Worm (Caenorhabditis elegans) whole organism, L4 larva: ENCODE measurements around the gene nspc-18.

Source experiments
- F26F4.8 ChIP-seq: fragments of 200-800 bp; sonication (Bioruptor generic); conservative IDR thresholded peaks from 2 replicates; pipeline ENCODE4 v1.3.6; 2022; ENCODE audit warnings: missing genetic modification characterization, missing compliant biosample characterization
- F37D6.2 ChIP-seq: sonication (generic microtip); optimal IDR thresholded peaks from 2 replicates; lab custom pipeline; 2016; ENCODE audit warnings: mild to moderate bottlenecking, missing genetic modification characterization, missing compliant biosample characterization
- F44E2.7 ChIP-seq: fragments of 200-800 bp; sonication (Bioruptor generic); IDR thresholded peaks from 2 replicates; pipeline ENCODE4 v2.1.2; 2022; ENCODE audit warnings: missing genetic modification characterization, missing compliant biosample characterization
- R02D3.7 ChIP-seq: fragments of 150-350 bp; sonication (generic microtip); optimal IDR thresholded peaks from 3 replicates; lab custom pipeline; 2014; ENCODE audit warnings: missing biosample characterization, missing genetic modification characterization
- Y105C5A.15 ChIP-seq: fragments of 200-800 bp; sonication (Bioruptor generic); IDR thresholded peaks from 2 replicates; pipeline ENCODE4 v1.3.6; 2022; ENCODE audit warnings: missing genetic modification characterization, missing compliant biosample characterization
- Y75B8A.6 ChIP-seq: fragments of 200-800 bp; sonication (Bioruptor generic); IDR thresholded peaks from 2 replicates; pipeline ENCODE4 v1.3.6; 2022; ENCODE audit warnings: missing genetic modification reagents, missing genetic modification characterization, missing compliant biosample characterization
- ZK337.2 ChIP-seq: fragments of 200-800 bp; sonication (Bioruptor generic); IDR thresholded peaks from 2 replicates; pipeline ENCODE4 v1.3.6; 2022; ENCODE audit warnings: missing genetic modification reagents, missing genetic modification characterization, missing compliant biosample characterization
- ZK546.5 ChIP-seq, 2 experiments: sonication (generic microtip); optimal IDR thresholded peaks; 2 replicates each; lab custom pipeline; 2017; ENCODE audit warnings: missing biosample characterization in 2 of 2, missing genetic modification characterization in 2 of 2
- aly-2 ChIP-seq: sonication (generic microtip); optimal IDR thresholded peaks from 2 replicates; lab custom pipeline; 2018; ENCODE audit warnings: missing biosample characterization, missing genetic modification characterization
- attf-4 ChIP-seq: sonication (generic microtip); optimal IDR thresholded peaks from 3 replicates; lab custom pipeline; 2017; ENCODE audit warnings: missing biosample characterization, missing genetic modification characterization
- ceh-44 ChIP-seq: fragments of 200-800 bp; sonication (Bioruptor generic); IDR thresholded peaks from 2 replicates; pipeline ENCODE4 v1.3.6; 2022; ENCODE audit warnings: missing genetic modification reagents, missing genetic modification characterization, missing compliant biosample characterization
- ceh-62 ChIP-seq: sonication (generic microtip); optimal IDR thresholded peaks from 2 replicates; lab custom pipeline; 2017; ENCODE audit warnings: missing biosample characterization, missing genetic modification characterization
- cey-2 ChIP-seq: sonication (generic microtip); optimal IDR thresholded peaks from 3 replicates; lab custom pipeline; 2017; ENCODE audit warnings: missing genetic modification characterization, mild to moderate bottlenecking, missing compliant biosample characterization, antibody characterized with exemption, borderline replicate concordance; ENCODE audit not compliant: insufficient read depth
- ctbp-1 ChIP-seq: fragments of 200-800 bp; sonication (Bioruptor generic); IDR thresholded peaks from 2 replicates; pipeline ENCODE4 v1.3.6; 2022; ENCODE audit warnings: missing genetic modification reagents, missing genetic modification characterization, missing compliant biosample characterization
- daf-12 ChIP-seq: fragments of 150-350 bp; optimal IDR thresholded peaks from 2 replicates; lab custom pipeline; 2014; ENCODE audit warnings: missing biosample characterization, missing genetic modification reagents, missing genetic modification characterization
- daf-19 ChIP-seq: fragments of 200-800 bp; sonication (Bioruptor generic); conservative IDR thresholded peaks from 2 replicates; pipeline ENCODE4 v1.3.6; 2022; ENCODE audit warnings: missing genetic modification characterization, missing compliant biosample characterization
- daf-8 ChIP-seq: fragments of 200-800 bp; sonication (Bioruptor generic); IDR thresholded peaks from 2 replicates; pipeline ENCODE4 v1.3.6; 2022; ENCODE audit warnings: missing genetic modification characterization, missing compliant biosample characterization
- dpl-1 ChIP-seq: fragments of 150-350 bp; optimal IDR thresholded peaks from 2 replicates; lab custom pipeline; 2014; ENCODE audit warnings: missing biosample characterization, missing genetic modification reagents, missing genetic modification characterization
- duxl-1 ChIP-seq: sonication (generic microtip); optimal IDR thresholded peaks from 2 replicates; lab custom pipeline; 2016; ENCODE audit warnings: mild to moderate bottlenecking, missing genetic modification characterization, moderate library complexity, missing compliant biosample characterization; ENCODE audit not compliant: poor library complexity
- dve-1 ChIP-seq: sonication (generic microtip); optimal IDR thresholded peaks from 2 replicates; lab custom pipeline; 2017; ENCODE audit warnings: antibody characterized with exemption, mild to moderate bottlenecking, missing genetic modification characterization, missing compliant biosample characterization; ENCODE audit not compliant: insufficient read depth
- egl-43 ChIP-seq: fragments of 200-800 bp; sonication (Bioruptor generic); IDR thresholded peaks from 2 replicates; pipeline ENCODE4 v1.3.6; 2022; ENCODE audit warnings: missing genetic modification reagents, missing genetic modification characterization, missing compliant biosample characterization
- jun-1 ChIP-seq: fragments of 150-350 bp; optimal IDR thresholded peaks from 2 replicates; lab custom pipeline; 2014; ENCODE audit warnings: missing biosample characterization, missing genetic modification reagents, missing genetic modification characterization
- lin-13 ChIP-seq: fragments of 150-350 bp; optimal IDR thresholded peaks from 2 replicates; lab custom pipeline; 2014; ENCODE audit warnings: missing biosample characterization, missing genetic modification reagents, missing genetic modification characterization
- lin-15B ChIP-seq: fragments of 150-350 bp; sonication (generic microtip); optimal IDR thresholded peaks from 3 replicates; lab custom pipeline; 2014; ENCODE audit warnings: missing biosample characterization, missing genetic modification characterization
- lin-39 ChIP-seq: fragments of 150-350 bp; optimal IDR thresholded peaks from 2 replicates; lab custom pipeline; 2014; ENCODE audit warnings: missing biosample characterization, missing genetic modification reagents, missing genetic modification characterization
- madf-5 ChIP-seq, 2 experiments: fragments of 200-800 bp; sonication (Bioruptor generic); IDR thresholded peaks; 2 replicates each; pipeline ENCODE4 v1.3.6; 2022; ENCODE audit warnings: missing compliant biosample characterization in 2 of 2, missing genetic modification characterization in 2 of 2
- mep-1 ChIP-seq: fragments of 150-350 bp; sonication (generic microtip); optimal IDR thresholded peaks from 3 replicates; lab custom pipeline; 2014; ENCODE audit warnings: missing biosample characterization, missing genetic modification characterization
- mxl-2 ChIP-seq: fragments of 200-800 bp; sonication (Bioruptor generic); conservative IDR thresholded peaks from 2 replicates; pipeline ENCODE4 v1.3.6; 2022; ENCODE audit warnings: missing genetic modification reagents, missing genetic modification characterization, missing compliant biosample characterization
- nhr-11 ChIP-seq: fragments of 150-350 bp; optimal IDR thresholded peaks from 2 replicates; lab custom pipeline; 2014; ENCODE audit warnings: missing biosample characterization, missing genetic modification characterization
- nhr-111 ChIP-seq: fragments of 200-800 bp; sonication (Bioruptor generic); optimal IDR thresholded peaks from 2 replicates; lab custom pipeline; 2018; ENCODE audit warnings: mild to moderate bottlenecking, missing genetic modification characterization, missing compliant biosample characterization
- nhr-28 ChIP-seq: fragments of 150-350 bp; optimal IDR thresholded peaks from 2 replicates; lab custom pipeline; 2014; ENCODE audit warnings: missing biosample characterization, missing genetic modification characterization
- nhr-41 ChIP-seq: fragments of 200-800 bp; sonication (Bioruptor generic); IDR thresholded peaks from 2 replicates; pipeline ENCODE4 v1.3.6; 2022; ENCODE audit warnings: missing genetic modification reagents, missing genetic modification characterization, missing compliant biosample characterization
- nhr-6 ChIP-seq: fragments of 150-350 bp; optimal IDR thresholded peaks from 2 replicates; lab custom pipeline; 2014; ENCODE audit warnings: missing biosample characterization, missing genetic modification characterization
- nhr-76 ChIP-seq: fragments of 150-350 bp; optimal IDR thresholded peaks from 2 replicates; lab custom pipeline; 2014; ENCODE audit warnings: missing biosample characterization, missing genetic modification characterization
- nhr-77 ChIP-seq: fragments of 150-350 bp; optimal IDR thresholded peaks from 2 replicates; lab custom pipeline; 2014; ENCODE audit warnings: missing biosample characterization, missing genetic modification characterization
- pha-4 ChIP-seq, 2 experiments: fragments of 150-350 bp in 1 of 2; fragments of 200-800 bp in 1 of 2; sonication (Bioruptor generic) in 1 of 2; IDR thresholded peaks in 1 of 2; optimal IDR thresholded peaks in 1 of 2; 2 replicates each; pipeline versions ENCODE4 v1.3.6 to Lab custom; 2014 to 2022; ENCODE audit warnings: missing genetic modification characterization in 2 of 2, missing genetic modification reagents in 2 of 2, missing biosample characterization in 1 of 2, missing compliant biosample characterization in 1 of 2
- pqm-1 ChIP-seq: sonication (generic microtip); optimal IDR thresholded peaks from 2 replicates; lab custom pipeline; 2017; ENCODE audit warnings: missing biosample characterization, missing genetic modification characterization
- sdz-12 ChIP-seq: fragments of 200-800 bp; sonication (Bioruptor generic); optimal IDR thresholded peaks from 2 replicates; lab custom pipeline; 2018; ENCODE audit warnings: mild to moderate bottlenecking, missing genetic modification characterization, missing compliant biosample characterization
- skn-1 ChIP-seq: fragments of 150-350 bp; optimal IDR thresholded peaks from 2 replicates; lab custom pipeline; 2014; ENCODE audit warnings: missing biosample characterization, missing genetic modification characterization
- snpc-1.2 ChIP-seq: fragments of 200-800 bp; sonication (Bioruptor generic); IDR thresholded peaks from 2 replicates; pipeline ENCODE4 v1.3.6; 2022; ENCODE audit warnings: missing genetic modification reagents, missing genetic modification characterization, missing compliant biosample characterization
- snpc-4 ChIP-seq: fragments of 150-350 bp; optimal IDR thresholded peaks from 2 replicates; lab custom pipeline; 2014; ENCODE audit warnings: missing biosample characterization, missing genetic modification characterization
- spr-1 ChIP-seq: sonication (generic microtip); optimal IDR thresholded peaks from 2 replicates; lab custom pipeline; 2016; ENCODE audit warnings: mild to moderate bottlenecking, missing genetic modification characterization, missing compliant biosample characterization
- unc-130 ChIP-seq: sonication (generic microtip); optimal IDR thresholded peaks from 2 replicates; lab custom pipeline; 2016; ENCODE audit warnings: missing genetic modification reagents, missing genetic modification characterization, missing compliant biosample characterization
- unc-39 ChIP-seq: sonication (generic microtip); optimal IDR thresholded peaks from 2 replicates; lab custom pipeline; 2017; ENCODE audit warnings: missing biosample characterization, missing genetic modification characterization
- unc-62 ChIP-seq, 3 experiments: fragments of 150-350 bp in 1 of 3; sonication (generic microtip); optimal IDR thresholded peaks in 2 of 3; peaks in 1 of 3; 1 replicate in 1 of 3; 2 replicates in 2 of 3; lab custom pipeline; 2014 to 2017; ENCODE audit warnings: missing biosample characterization in 3 of 3, missing genetic modification characterization in 3 of 3, missing genetic modification reagents in 3 of 3, missing genotype in 1 of 3
- zfp-2 ChIP-seq: sonication (generic microtip); optimal IDR thresholded peaks from 2 replicates; lab custom pipeline; 2016; ENCODE audit warnings: mild to moderate bottlenecking, missing genetic modification characterization, missing compliant biosample characterization
- zip-2 ChIP-seq: fragments of 150-350 bp; optimal IDR thresholded peaks from 2 replicates; lab custom pipeline; 2014; ENCODE audit warnings: missing biosample characterization, missing genetic modification characterization
- ztf-11 ChIP-seq: fragments of 150-350 bp; optimal IDR thresholded peaks from 2 replicates; lab custom pipeline; 2014; ENCODE audit warnings: missing biosample characterization, missing genetic modification characterization

Gene nspc-18

ce11 chrX:14525325-14526305 is 1.8 kb downstream of the nspc-18 start (continued):
- TF ChIP-seq nhr-11 (tag; lab: Kevin White, UChicago): peak; percentile 99
- TF ChIP-seq snpc-4 (tag; lab: Kevin White, UChicago): peak; percentile 62
- peak; percentile 98 for TF ChIP-seq pha-4 (GFP tag; IDR thresholded peaks at IDR 0.05; lab: Robert Waterston, UW)
- TF ChIP-seq pha-4 (tag; optimal IDR thresholded peaks at IDR 0.05; lab: Kevin White, UChicago): peak; percentile 95
- peak; percentile 88 for TF ChIP-seq nhr-28 (tag; lab: Kevin White, UChicago)
- TF ChIP-seq spr-1 (tag; lab: Kevin White, UChicago): peak; percentile 98
- peak; percentile 99 for TF ChIP-seq egl-43
- peak; percentile 92; the same call in 1 of the 2 replicates for TF ChIP-seq Y75B8A.6 (GFP tag; lab: Robert Waterston, UW)
- peak; percentile 92 for TF ChIP-seq ZK337.2 (GFP tag; lab: Robert Waterston, UW)
- peak; percentile 37 for TF ChIP-seq aly-2 (tag; lab: Kevin White, UChicago)
- TF ChIP-seq lin-15B (tag; lab: Kevin White, UChicago): peak; percentile 71
- peak; percentile 100 for TF ChIP-seq dve-1
- TF ChIP-seq unc-39 (tag; lab: Kevin White, UChicago): peak; percentile 8
- TF ChIP-seq lin-13 (GFP tag; lab: Kevin White, UChicago): peak; percentile 94
- TF ChIP-seq F44E2.7 (GFP tag; lab: Robert Waterston, UW): no peak
- TF ChIP-seq nhr-41 (GFP tag; lab: Robert Waterston, UW): peak; percentile 73; the same call in 1 of the 2 replicates
- TF ChIP-seq unc-62 (GFP tag; optimal IDR thresholded peaks at IDR 0.05 in 1 of 2; lab: Kevin White, UChicago): peak; percentile 92 to 100
- TF ChIP-seq unc-62 (tag; optimal IDR thresholded peaks at IDR 0.05; lab: Kevin White, UChicago): peak; percentile 92
- TF ChIP-seq zip-2 (tag; lab: Kevin White, UChicago): peak; percentile 98
- peak; percentile 39 to 81 for TF ChIP-seq ZK546.5 (tag; optimal IDR thresholded peaks at IDR 0.05; lab: Kevin White, UChicago)
- no peak for TF ChIP-seq F26F4.8
- TF ChIP-seq ctbp-1: peak; percentile 99
- TF ChIP-seq nhr-77 (tag; lab: Kevin White, UChicago): peak; percentile 100
- peak; percentile 35 for TF ChIP-seq nhr-111 (GFP tag; lab: Kevin White, UChicago)
- TF ChIP-seq mxl-2 (GFP tag; lab: Robert Waterston, UW): peak; percentile 62
- peak; percentile 33 for TF ChIP-seq cey-2 (tag; lab: Kevin White, UChicago)
- TF ChIP-seq zfp-2 (tag; lab: Kevin White, UChicago): peak; percentile 88
- TF ChIP-seq ceh-62 (tag; lab: Kevin White, UChicago): no peak
- TF ChIP-seq pqm-1: peak; percentile 67
- TF ChIP-seq ztf-11 (tag; lab: Kevin White, UChicago): peak; percentile 91
- peak; percentile 96 for TF ChIP-seq lin-39 (tag; lab: Kevin White, UChicago)
- TF ChIP-seq mep-1 (tag; lab: Kevin White, UChicago): peak; percentile 100
- TF ChIP-seq ceh-44 (GFP tag; lab: Robert Waterston, UW): 0 out of 2 replicates have a peak, but pooled peaks have one; percentile 45
- peak; percentile 81 for TF ChIP-seq attf-4 (tag; lab: Kevin White, UChicago)
- TF ChIP-seq skn-1 (tag; lab: Kevin White, UChicago): peak; percentile 68
- TF ChIP-seq Y105C5A.15 (GFP tag; lab: Robert Waterston, UW): peak; percentile 88
- peak; percentile 100 for TF ChIP-seq jun-1 (tag; lab: Kevin White, UChicago)
- no peak for TF ChIP-seq unc-130 (GFP tag; lab: Kevin White, UChicago)
- no peak for TF ChIP-seq R02D3.7 (tag; lab: Kevin White, UChicago)
- TF ChIP-seq daf-12 (tag; lab: Kevin White, UChicago): no peak
- peak; percentile 80 for TF ChIP-seq nhr-76 (tag; lab: Kevin White, UChicago)
- TF ChIP-seq sdz-12 (GFP tag; lab: Kevin White, UChicago): peak; percentile 71
- peak; percentile 99 for TF ChIP-seq F37D6.2 (tag; lab: Kevin White, UChicago)
- peak; percentile 78 to 98 for TF ChIP-seq madf-5 (GFP tag; IDR thresholded peaks at IDR 0.05; lab: Robert Waterston, UW)
- peak; percentile 68; the same call in 1 of the 2 replicates for TF ChIP-seq daf-8 (GFP tag; lab: Robert Waterston, UW)
- TF ChIP-seq daf-19: peak; percentile 99
- peak; percentile 80 for TF ChIP-seq nhr-6 (tag; lab: Kevin White, UChicago)
- TF ChIP-seq duxl-1 (tag; lab: Kevin White, UChicago): peak; percentile 99
- peak; percentile 41; the same call in 1 of the 2 replicates for TF ChIP-seq snpc-1.2 (GFP tag; lab: Robert Waterston, UW)
- peak; percentile 76 for TF ChIP-seq dpl-1 (GFP tag; lab: Kevin White, UChicago)
